Fruit fly (Drosophila melanogaster): Measurements from ENCODE around the gene CG32022.

The CG32022 gene

DNA sequence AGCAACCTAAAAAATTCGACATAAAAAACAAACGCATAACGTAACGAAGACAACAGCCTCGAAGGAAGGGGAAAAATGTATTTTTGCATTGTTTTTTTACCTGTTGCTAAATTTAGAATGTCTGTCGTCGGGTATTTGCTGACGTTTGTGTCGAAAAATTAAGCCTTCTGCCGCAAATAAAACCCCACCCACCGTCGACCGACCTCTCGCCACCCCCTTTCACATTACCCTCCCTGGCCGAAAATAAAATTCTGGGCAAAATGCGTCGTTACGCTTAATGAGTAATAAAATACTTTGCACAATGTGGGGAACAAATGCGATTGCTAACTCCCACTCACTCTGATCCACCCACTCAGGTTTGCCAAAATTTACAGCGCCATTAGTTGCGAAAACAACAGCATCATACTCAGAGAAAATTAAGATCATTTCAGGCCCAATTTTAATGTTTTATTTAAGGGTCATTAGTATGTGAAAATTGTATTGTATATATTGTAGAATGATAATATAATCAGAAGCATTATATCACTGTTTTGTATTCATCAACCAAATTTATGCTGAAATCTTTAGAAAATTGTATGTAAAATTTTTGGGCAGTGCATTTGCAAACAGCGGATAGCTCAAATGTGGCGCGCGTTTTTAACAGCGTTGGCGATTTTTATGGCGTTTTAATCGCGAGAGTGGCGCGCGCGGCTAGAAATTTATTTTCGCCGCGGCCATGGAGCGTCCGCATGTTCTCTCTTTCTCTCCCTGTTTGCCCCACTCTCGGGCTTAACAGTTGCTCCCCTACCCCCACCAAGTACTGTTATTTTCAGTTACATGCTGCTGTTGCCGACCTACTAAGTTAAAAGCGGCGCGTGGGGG lies 48.6 kb downstream of the CG32022 start (continued):
- peak; percentile 20 to 24 for TF ChIP-seq Pdp1 (GFP tag; optimal IDR thresholded peaks at IDR 0.05)
- TF ChIP-seq chn (GFP tag; optimal IDR thresholded peaks at IDR 0.05) = no peak
- TF ChIP-seq CG4854 (GFP tag; optimal IDR thresholded peaks at IDR 0.05) = peak; percentile 36
- TF ChIP-seq tgo (GFP tag; IDR thresholded peaks at IDR 0.05) = peak; percentile 31; the same call in 1 of the 3 replicates
- no peak for TF ChIP-seq Hmx (GFP tag; optimal IDR thresholded peaks at IDR 0.05)
- no peak for TF ChIP-seq z (GFP tag; IDR thresholded peaks at IDR 0.05)
- no peak for TF ChIP-seq CG31365 (tag; optimal IDR thresholded peaks at IDR 0.05)
- TF ChIP-seq cas (GFP tag; IDR thresholded peaks at IDR 0.05) = no peak
- TF ChIP-seq Hmr (GFP tag; optimal IDR thresholded peaks at IDR 0.05) = peak; percentile 54
- TF ChIP-seq CG34224 (GFP tag; IDR thresholded peaks at IDR 0.05; ENCODE audit: partially characterized antibody) = 0 out of 3 replicates have a peak, but pooled peaks have one; percentile 14
- TF ChIP-seq CoRest (tag; optimal IDR thresholded peaks at IDR 0.05) = peak; percentile 38
- TF ChIP-seq twi (tag; optimal IDR thresholded peaks at IDR 0.05) = no peak
- no peak for TF ChIP-seq CG31388 (GFP tag; optimal IDR thresholded peaks at IDR 0.05)
- TF ChIP-seq cwo (GFP tag; optimal IDR thresholded peaks at IDR 0.05) = peak; percentile 56
- peak; percentile 17; the same call in 1 of the 2 replicates for TF ChIP-seq E2f1 (GFP tag; IDR thresholded peaks at IDR 0.05)
- TF ChIP-seq ham (GFP tag; IDR thresholded peaks at IDR 0.05) = no peak
- no peak for TF ChIP-seq wek (GFP tag; optimal IDR thresholded peaks at IDR 0.05)
- TF ChIP-seq CG10366 (GFP tag; IDR thresholded peaks at IDR 0.05) = peak; percentile 26
- TF ChIP-seq CG30403 (GFP tag; optimal IDR thresholded peaks at IDR 0.05) = peak; percentile 40
- no peak for TF ChIP-seq CG4730 (GFP tag; IDR thresholded peaks at IDR 0.05)
- TF ChIP-seq ro (GFP tag; IDR thresholded peaks at IDR 0.05) = no peak
- peak; percentile 14 for TF ChIP-seq corto (GFP tag; optimal IDR thresholded peaks at IDR 0.05)
- TF ChIP-seq H15 (GFP tag; IDR thresholded peaks at IDR 0.05) = no peak
- peak; percentile 54 for TF ChIP-seq org-1 (GFP tag; optimal IDR thresholded peaks at IDR 0.05)
- no peak for TF ChIP-seq Ets97D (GFP tag; optimal IDR thresholded peaks at IDR 0.05)
- 0 out of 2 replicates have a peak, but pooled peaks have one; percentile 35 for TF ChIP-seq CG17612 (GFP tag; IDR thresholded peaks at IDR 0.05)
- TF ChIP-seq Abd-B (GFP tag; optimal IDR thresholded peaks at IDR 0.05) = peak; percentile 31
- TF ChIP-seq dpn (GFP tag; optimal IDR thresholded peaks at IDR 0.05) = peak; percentile 23 to 34
- 0 out of 2 replicates have a peak, but pooled peaks have one; percentile 11 for TF ChIP-seq sob (GFP tag; IDR thresholded peaks at IDR 0.05)
- TF ChIP-seq CG32772 (GFP tag; IDR thresholded peaks at IDR 0.05) = no peak
- no peak for TF ChIP-seq D19A (tag; optimal IDR thresholded peaks at IDR 0.05)
- no peak for TF ChIP-seq CG10654 (GFP tag; optimal IDR thresholded peaks at IDR 0.05)
- TF ChIP-seq CG8290 (GFP tag; optimal IDR thresholded peaks at IDR 0.05) = no peak
- peak in 1 of 2 experiments; percentile 57 for TF ChIP-seq CG8290 (tag; optimal IDR thresholded peaks at IDR 0.05)
- no peak for TF ChIP-seq CTCF (GFP tag; optimal IDR thresholded peaks at IDR 0.05)
- TF ChIP-seq CG14050 (GFP tag; IDR thresholded peaks at IDR 0.05) = no peak; the same call in 2 of the 3 replicates
- no peak for TF ChIP-seq CG6272 (GFP tag; IDR thresholded peaks at IDR 0.05)
- no peak for TF ChIP-seq mld (GFP tag; IDR thresholded peaks at IDR 0.05; ENCODE audit: partially characterized antibody)
- no peak for TF ChIP-seq Six4 (GFP tag; optimal IDR thresholded peaks at IDR 0.05)
- TF ChIP-seq CG4820 (GFP tag; optimal IDR thresholded peaks at IDR 0.05) = no peak
- TF ChIP-seq scrt (GFP tag; optimal IDR thresholded peaks at IDR 0.05) = peak; percentile 9
- TF ChIP-seq NFAT (GFP tag; IDR thresholded peaks at IDR 0.05) = no peak
- no peak for TF ChIP-seq Dp (GFP tag; optimal IDR thresholded peaks at IDR 0.05)
- peak; percentile 13 for TF ChIP-seq CG8388 (GFP tag; optimal IDR thresholded peaks at IDR 0.05)
- no peak for TF ChIP-seq CG16779 (GFP tag; IDR thresholded peaks at IDR 0.05)
- TF ChIP-seq dan (GFP tag; IDR thresholded peaks at IDR 0.05) = no peak
- TF ChIP-seq bowl (GFP tag; IDR thresholded peaks at IDR 0.05) = no peak
- no peak for TF ChIP-seq seq (GFP tag; IDR thresholded peaks at IDR 0.05)
- peak; percentile 30 for TF ChIP-seq HLH54F (GFP tag; optimal IDR thresholded peaks at IDR 0.05)
- TF ChIP-seq fd3F (GFP tag; optimal IDR thresholded peaks at IDR 0.05) = peak; percentile 23
